Worm (Caenorhabditis elegans) whole organism, young adult: Measurements from ENCODE around the gene spt-4.

Experiments
- C17E4.6 ChIP-seq: fragments of 200-800 bp; sonication (Bioruptor generic); IDR thresholded peaks from 2 replicates; pipeline ENCODE4 v1.3.6; 2022; ENCODE audit warnings: missing genetic modification reagents, missing genetic modification characterization, missing compliant biosample characterization
- D2030.7 ChIP-seq: fragments of 200-800 bp; sonication (Bioruptor generic); IDR thresholded peaks from 2 replicates; pipeline ENCODE4 v1.3.6; 2022; ENCODE audit warnings: missing genetic modification reagents, missing genetic modification characterization, missing compliant biosample characterization
- F22D6.2 ChIP-seq: sonication (generic microtip); optimal IDR thresholded peaks from 2 replicates; lab custom pipeline; 2016; ENCODE audit warnings: mild to moderate bottlenecking, missing genetic modification characterization, missing compliant biosample characterization
- F37B4.10 ChIP-seq: fragments of 200-800 bp; sonication (Bioruptor generic); IDR thresholded peaks from 2 replicates; pipeline ENCODE4 v1.3.6; 2022; ENCODE audit warnings: missing genetic modification characterization, missing compliant biosample characterization
- K12H6.12 ChIP-seq: fragments of 200-800 bp; sonication (Bioruptor generic); optimal IDR thresholded peaks from 2 replicates; lab custom pipeline; 2018; ENCODE audit warnings: mild to moderate bottlenecking, missing genetic modification characterization, missing compliant biosample characterization
- T26A5.8 ChIP-seq: sonication (generic microtip); optimal IDR thresholded peaks from 2 replicates; lab custom pipeline; 2016; ENCODE audit warnings: missing genetic modification characterization, missing compliant biosample characterization
- Y53F4B.3 ChIP-seq: fragments of 200-800 bp; sonication (Bioruptor generic); IDR thresholded peaks from 2 replicates; pipeline ENCODE4 v1.3.6; 2022; ENCODE audit warnings: missing genetic modification reagents, missing genetic modification characterization, missing compliant biosample characterization
- Y67H2A.10 ChIP-seq: fragments of 200-800 bp; sonication (Bioruptor generic); conservative IDR thresholded peaks from 2 replicates; pipeline ENCODE4 v1.3.6; 2022; ENCODE audit warnings: missing genetic modification reagents, missing genetic modification characterization, missing compliant biosample characterization
- Y95B8A.8 ChIP-seq: fragments of 200-800 bp; sonication (Bioruptor generic); IDR thresholded peaks from 2 replicates; pipeline ENCODE4 v1.3.6; 2022; ENCODE audit warnings: missing genetic modification reagents, missing genetic modification characterization, missing compliant biosample characterization
- ama-1 ChIP-seq, 3 experiments: fragments of 150-350 bp in 1 of 3; sonication (generic microtip) in 2 of 3; optimal IDR thresholded peaks; 2 replicates each; lab custom pipeline; 2014 to 2018; ENCODE audit warnings: missing biosample characterization in 2 of 3, missing genetic modification characterization in 2 of 3, missing genetic modification reagents in 2 of 3
- aptf-2 ChIP-seq: fragments of 200-800 bp; sonication (Bioruptor generic); conservative IDR thresholded peaks from 2 replicates; pipeline ENCODE4 v1.3.6; 2022; ENCODE audit warnings: missing genetic modification reagents, missing genetic modification characterization, missing compliant biosample characterization
- aptf-3 ChIP-seq: fragments of 200-800 bp; sonication (Bioruptor generic); IDR thresholded peaks from 2 replicates; pipeline ENCODE4 v1.3.6; 2022; ENCODE audit warnings: missing genetic modification characterization, missing compliant biosample characterization
- atf-7 ChIP-seq: sonication (generic microtip); optimal IDR thresholded peaks from 2 replicates; lab custom pipeline; 2017; ENCODE audit warnings: mild to moderate bottlenecking, missing genetic modification characterization, missing compliant biosample characterization
- attf-6 ChIP-seq: fragments of 200-800 bp; sonication (Bioruptor generic); IDR thresholded peaks from 2 replicates; pipeline ENCODE4 v1.3.6; 2022; ENCODE audit warnings: missing genetic modification reagents, missing genetic modification characterization, missing compliant biosample characterization
- bed-1 ChIP-seq: fragments of 200-800 bp; sonication (Bioruptor generic); IDR thresholded peaks from 2 replicates; pipeline ENCODE4 v1.3.6; 2022; ENCODE audit warnings: missing genetic modification reagents, missing genetic modification characterization, missing compliant biosample characterization
- cebp-2 ChIP-seq: fragments of 200-800 bp; sonication (Bioruptor generic); IDR thresholded peaks from 2 replicates; pipeline ENCODE4 v1.3.6; 2022; ENCODE audit warnings: missing genetic modification characterization, missing compliant biosample characterization
- ceh-100 ChIP-seq: fragments of 200-800 bp; sonication (Bioruptor generic); IDR thresholded peaks from 2 replicates; pipeline ENCODE4 v1.3.6; 2022; ENCODE audit warnings: missing genetic modification reagents, missing genetic modification characterization, missing compliant biosample characterization
- ceh-27 ChIP-seq: fragments of 200-800 bp; sonication (Bioruptor generic); optimal IDR thresholded peaks from 2 replicates; lab custom pipeline; 2018; ENCODE audit warnings: mild to moderate bottlenecking, missing genetic modification characterization, moderate library complexity, missing compliant biosample characterization
- ceh-58 ChIP-seq: fragments of 200-800 bp; sonication (Bioruptor generic); IDR thresholded peaks from 2 replicates; pipeline ENCODE4 v1.3.6; 2022; ENCODE audit warnings: missing genetic modification characterization, missing compliant biosample characterization
- efl-1 ChIP-seq: fragments of 150-350 bp; optimal IDR thresholded peaks from 2 replicates; lab custom pipeline; 2014; ENCODE audit warnings: missing biosample characterization, missing genetic modification reagents, missing genetic modification characterization
- egl-18 ChIP-seq: fragments of 200-800 bp; sonication (Bioruptor generic); IDR thresholded peaks from 2 replicates; pipeline ENCODE4 v1.3.6; 2022; ENCODE audit warnings: missing genetic modification reagents, missing genetic modification characterization, missing compliant biosample characterization
- egl-44 ChIP-seq: fragments of 200-800 bp; sonication (Bioruptor generic); IDR thresholded peaks from 2 replicates; pipeline ENCODE4 v1.3.6; 2022; ENCODE audit warnings: missing genetic modification reagents, missing genetic modification characterization, missing compliant biosample characterization
- ets-4 ChIP-seq: fragments of 200-800 bp; sonication (Bioruptor generic); optimal IDR thresholded peaks from 2 replicates; lab custom pipeline; 2018; ENCODE audit warnings: mild to moderate bottlenecking, missing genetic modification characterization, missing compliant biosample characterization
- fkh-3 ChIP-seq: sonication (generic microtip); optimal IDR thresholded peaks from 2 replicates; lab custom pipeline; 2016; ENCODE audit warnings: mild to moderate bottlenecking, missing genetic modification characterization, missing compliant biosample characterization
- hlh-26 ChIP-seq: fragments of 200-800 bp; sonication (Bioruptor generic); conservative IDR thresholded peaks from 2 replicates; pipeline ENCODE4 v1.3.6; 2022; ENCODE audit warnings: missing genetic modification reagents, missing genetic modification characterization, missing compliant biosample characterization
- hmg-1.2 ChIP-seq: fragments of 200-800 bp; sonication (Bioruptor generic); IDR thresholded peaks from 2 replicates; pipeline ENCODE4 v1.3.6; 2022; ENCODE audit warnings: missing genetic modification reagents, missing genetic modification characterization, missing compliant biosample characterization
- hrde-1 ChIP-seq: sonication (generic microtip); optimal IDR thresholded peaks from 2 replicates; lab custom pipeline; 2016; ENCODE audit warnings: missing genetic modification characterization, mild to moderate bottlenecking, missing compliant biosample characterization, moderate library complexity, missing genotype, missing genetic modification reagents, borderline replicate concordance
- hsf-1 ChIP-seq: fragments of 200-800 bp; sonication (Bioruptor generic); IDR thresholded peaks from 2 replicates; pipeline ENCODE4 v1.3.6; 2022; ENCODE audit warnings: missing genetic modification reagents, missing genetic modification characterization, missing compliant biosample characterization
- let-526 ChIP-seq: fragments of 200-800 bp; sonication (Bioruptor generic); IDR thresholded peaks from 2 replicates; pipeline ENCODE4 v1.3.6; 2022; ENCODE audit warnings: missing genetic modification reagents, missing genetic modification characterization, missing compliant biosample characterization
- lin-26 ChIP-seq: fragments of 200-800 bp; sonication (Bioruptor generic); IDR thresholded peaks from 2 replicates; pipeline ENCODE4 v1.3.6; 2022; ENCODE audit warnings: missing genetic modification reagents, missing genetic modification characterization, missing compliant biosample characterization
- lin-40 ChIP-seq: sonication (generic microtip); optimal IDR thresholded peaks from 2 replicates; lab custom pipeline; 2016; ENCODE audit warnings: missing genetic modification characterization, mild to moderate bottlenecking, missing compliant biosample characterization, missing genotype, missing genetic modification reagents
- madf-6 ChIP-seq: fragments of 200-800 bp; sonication (Bioruptor generic); IDR thresholded peaks from 2 replicates; pipeline ENCODE4 v1.3.6; 2022; ENCODE audit warnings: missing genetic modification reagents, missing genetic modification characterization, missing compliant biosample characterization
- mes-4 ChIP-seq: sonication (generic microtip); optimal IDR thresholded peaks from 2 replicates; lab custom pipeline; 2016; ENCODE audit warnings: missing genotype, missing genetic modification characterization, missing compliant biosample characterization
- mxl-1 ChIP-seq: sonication (generic microtip); optimal IDR thresholded peaks from 2 replicates; lab custom pipeline; 2016; ENCODE audit warnings: missing genetic modification characterization, missing compliant biosample characterization
- nfya-1 ChIP-seq: sonication (generic microtip); optimal IDR thresholded peaks from 2 replicates; lab custom pipeline; 2017; ENCODE audit warnings: antibody characterized with exemption, missing compliant biosample characterization, missing genetic modification characterization, borderline replicate concordance; ENCODE audit not compliant: insufficient read depth
- nfya-2 ChIP-seq: fragments of 200-800 bp; sonication (Bioruptor generic); IDR thresholded peaks from 2 replicates; pipeline ENCODE4 v1.3.6; 2022; ENCODE audit warnings: missing genetic modification reagents, missing genetic modification characterization, missing compliant biosample characterization
- nfyb-1 ChIP-seq: fragments of 200-800 bp; sonication (Bioruptor generic); IDR thresholded peaks from 2 replicates; pipeline ENCODE4 v1.3.6; 2022; ENCODE audit warnings: missing genetic modification reagents, missing genetic modification characterization, missing compliant biosample characterization
- nhr-27 ChIP-seq: fragments of 200-800 bp; sonication (Bioruptor generic); optimal IDR thresholded peaks from 2 replicates; lab custom pipeline; 2018; ENCODE audit warnings: mild to moderate bottlenecking, missing genetic modification characterization, moderate library complexity, missing compliant biosample characterization
- pbrm-1 ChIP-seq: fragments of 200-800 bp; sonication (Bioruptor generic); IDR thresholded peaks from 2 replicates; pipeline ENCODE4 v1.3.6; 2022; ENCODE audit warnings: missing genetic modification reagents, missing genetic modification characterization, missing compliant biosample characterization
- pha-4 ChIP-seq: fragments of 150-350 bp; sonication (generic microtip); optimal IDR thresholded peaks from 2 replicates; lab custom pipeline; 2014; ENCODE audit warnings: missing biosample characterization, missing genetic modification reagents, missing genetic modification characterization
- sdz-38 ChIP-seq: sonication (generic microtip); optimal IDR thresholded peaks from 2 replicates; lab custom pipeline; 2016; ENCODE audit warnings: missing genotype, missing genetic modification characterization, missing compliant biosample characterization
- snpc-3.4 ChIP-seq: sonication (generic microtip); optimal IDR thresholded peaks from 2 replicates; lab custom pipeline; 2017; ENCODE audit warnings: missing genetic modification characterization, mild to moderate bottlenecking, missing compliant biosample characterization, antibody characterized with exemption, moderate library complexity, missing genotype, missing genetic modification reagents
- snpc-4 ChIP-seq, 5 experiments: fragments of 150-350 bp in 1 of 5; sonication (generic microtip) in 4 of 5; optimal IDR thresholded peaks; 2 replicates each; lab custom pipeline; 2014 to 2018; ENCODE audit warnings: missing genetic modification characterization in 5 of 5, missing biosample characterization in 3 of 5, antibody characterized with exemption in 2 of 5, mild to moderate bottlenecking in 2 of 5, missing compliant biosample characterization in 2 of 5, missing genotype in 2 of 5, moderate library complexity in 2 of 5, missing genetic modification reagents in 1 of 5
- somi-1 ChIP-seq: fragments of 200-800 bp; sonication (Bioruptor generic); optimal IDR thresholded peaks from 2 replicates; lab custom pipeline; 2018; ENCODE audit warnings: mild to moderate bottlenecking, missing genetic modification characterization, missing compliant biosample characterization
- sptf-2 ChIP-seq: fragments of 200-800 bp; sonication (Bioruptor generic); optimal IDR thresholded peaks from 2 replicates; lab custom pipeline; 2018; ENCODE audit warnings: mild to moderate bottlenecking, missing genetic modification characterization, missing compliant biosample characterization
- xnd-1 ChIP-seq: sonication (generic microtip); optimal IDR thresholded peaks from 2 replicates; lab custom pipeline; 2016; ENCODE audit warnings: missing genotype, missing genetic modification reagents, missing genetic modification characterization, missing compliant biosample characterization
- ztf-22 ChIP-seq: fragments of 200-800 bp; sonication (Bioruptor generic); optimal IDR thresholded peaks from 2 replicates; lab custom pipeline; 2018; ENCODE audit warnings: mild to moderate bottlenecking, missing genetic modification characterization, moderate library complexity, missing compliant biosample characterization
- ztf-26 ChIP-seq: sonication (generic microtip); optimal IDR thresholded peaks from 2 replicates; lab custom pipeline; 2017; ENCODE audit warnings: missing genetic modification characterization, missing compliant biosample characterization

The spt-4 gene

DNA sequence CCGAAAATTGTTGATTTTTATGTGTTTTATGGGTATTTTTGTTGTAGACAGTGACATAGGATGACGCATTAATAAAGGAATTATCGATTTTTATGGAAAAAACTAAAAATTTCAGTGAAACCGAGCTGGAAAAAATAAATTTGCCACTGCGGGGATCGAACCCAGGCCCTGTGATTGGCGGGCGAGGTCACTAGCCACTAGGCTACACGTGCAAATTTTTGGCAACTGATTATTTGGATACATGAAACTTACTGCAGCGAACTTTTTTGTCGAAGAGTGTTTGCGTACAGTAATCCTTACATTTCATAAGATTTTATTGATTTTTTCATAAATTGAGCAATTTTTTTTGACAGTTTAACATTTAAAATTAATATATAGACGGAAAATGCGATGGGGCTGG, 19.6 kb upstream of the spt-4 start (continued):
- TF ChIP-seq hsf-1 (GFP tag; lab: Robert Waterston, UW) (peak; percentile 49; the same call in 1 of the 2 replicates), attf-6 (GFP tag; lab: Robert Waterston, UW) (0 out of 2 replicates have a peak, but pooled peaks have one; percentile 55), hrde-1 (tag; lab: Kevin White, UChicago) (peak; percentile 65), Y67H2A.10 (GFP tag; lab: Robert Waterston, UW) (no peak), let-526 (GFP tag; lab: Robert Waterston, UW) (no peak), snpc-4 (GFP tag; optimal IDR thresholded peaks at IDR 0.05; lab: Kevin White, UChicago) (peak; percentile 49), snpc-4 (tag; optimal IDR thresholded peaks at IDR 0.05; lab: Kevin White, UChicago) (peak in 3 of 4 experiments; percentile 49 to 67 (median 61)), ztf-22 (GFP tag; lab: Kevin White, UChicago) (no peak), madf-6 (GFP tag; lab: Robert Waterston, UW) (peak; percentile 75), lin-40 (tag; lab: Kevin White, UChicago) (peak; percentile 55), xnd-1 (tag; lab: Kevin White, UChicago) (no peak), D2030.7 (GFP tag; lab: Robert Waterston, UW) (peak; percentile 91), lin-26 (GFP tag; lab: Robert Waterston, UW) (peak; percentile 86), mxl-1 (peak; percentile 38), hlh-26 (GFP tag; lab: Robert Waterston, UW) (no peak), ets-4 (no peak), nfya-1 (tag; lab: Kevin White, UChicago) (no peak), efl-1 (GFP tag; lab: Kevin White, UChicago) (peak; percentile 9), somi-1 (GFP tag; lab: Kevin White, UChicago) (no peak), nhr-27 (tag; lab: Kevin White, UChicago) (no peak), nfyb-1 (GFP tag; lab: Robert Waterston, UW) (peak; percentile 35; the same call in 1 of the 2 replicates), ama-1 (optimal IDR thresholded peaks at IDR 0.05; lab: Kevin White, UChicago) (no peak), ama-1 (GFP tag; optimal IDR thresholded peaks at IDR 0.05; lab: Kevin White, UChicago) (peak; percentile 46 to 81), atf-7 (tag; lab: Kevin White, UChicago) (peak; percentile 50), ceh-100 (GFP tag; lab: Robert Waterston, UW) (peak; percentile 62), K12H6.12 (no peak), snpc-3.4 (peak; percentile 85), mes-4 (tag; lab: Kevin White, UChicago) (peak; percentile 8), pbrm-1 (GFP tag; lab: Robert Waterston, UW) (peak; percentile 79; the same call in 1 of the 2 replicates), egl-18 (GFP tag; lab: Robert Waterston, UW) (no peak), nfya-2 (GFP tag; lab: Robert Waterston, UW) (peak; percentile 71; the same call in 1 of the 2 replicates), ztf-26 (tag; lab: Kevin White, UChicago) (no peak), bed-1 (GFP tag; lab: Robert Waterston, UW) (no peak), hmg-1.2 (GFP tag; lab: Robert Waterston, UW) (peak; percentile 70), cebp-2 (GFP tag; lab: Robert Waterston, UW) (peak; percentile 73; the same call in 1 of the 2 replicates), F37B4.10 (GFP tag; lab: Robert Waterston, UW) (no peak), ceh-27 (GFP tag; lab: Kevin White, UChicago) (peak; percentile 42), egl-44 (GFP tag; lab: Robert Waterston, UW) (no peak), T26A5.8 (tag; lab: Kevin White, UChicago) (peak; percentile 42), sdz-38 (tag; lab: Kevin White, UChicago) (no peak), pha-4 (tag; lab: Kevin White, UChicago) (no peak), ceh-58 (GFP tag; lab: Robert Waterston, UW) (0 out of 2 replicates have a peak, but pooled peaks have one; percentile 39), aptf-3 (no peak), sptf-2 (GFP tag; lab: Kevin White, UChicago) (no peak), C17E4.6 (GFP tag; lab: Robert Waterston, UW) (peak; percentile 71), Y95B8A.8 (no peak), Y53F4B.3 (GFP tag; lab: Robert Waterston, UW) (peak; percentile 68), aptf-2 (GFP tag; lab: Robert Waterston, UW) (no peak), fkh-3 (no peak), F22D6.2 (tag; lab: Kevin White, UChicago) (peak; percentile 5)
